Worm (Caenorhabditis elegans): ENCODE measurements around the gene aip-1.
A peak's percentile ranks its signal among the peaks of the same experiment; 100 is the strongest.
"Not testable (repeated sequence)": the region's sequence is repeated elsewhere in the genome, so short reads cannot be mapped to it uniquely, and the experiment has no call there.

ce11 chrV:14038328-14039084 lies 26.4 kb downstream of the aip-1 start, which contains the start of gene vps-39:
- TF ChIP-seq unc-62 (GFP tag; optimal IDR thresholded peaks at IDR 0.05); egl-27 (tag; optimal IDR thresholded peaks at IDR 0.05); Y55F3AM.14 (GFP tag; optimal IDR thresholded peaks at IDR 0.05); ceh-82 (tag; optimal IDR thresholded peaks at IDR 0.05); mdl-1 (tag; optimal IDR thresholded peaks at IDR 0.05); nhr-12 (tag; optimal IDR thresholded peaks at IDR 0.05); R02D3.7 (tag; optimal IDR thresholded peaks at IDR 0.05); lin-39 (tag; optimal IDR thresholded peaks at IDR 0.05): not testable (repeated sequence)
- TF ChIP-seq lin-13 (GFP tag; optimal IDR thresholded peaks at IDR 0.05) (peak; percentile 4), F13H6.1 (tag; optimal IDR thresholded peaks at IDR 0.05) (peak; percentile 58)

Measured in whole organism, L2 larva.